Worm (Caenorhabditis elegans) whole organism, L3 larva: ENCODE data around the gene C54D10.13.

Experiments used
- fos-1 ChIP-seq: fragments of 150-350 bp; optimal IDR thresholded peaks from 2 replicates; lab custom pipeline; 2014; ENCODE audit warnings: missing biosample characterization, missing genetic modification characterization
- nhr-77 ChIP-seq: fragments of 150-350 bp; optimal IDR thresholded peaks from 2 replicates; lab custom pipeline; 2014; ENCODE audit warnings: missing biosample characterization, missing genetic modification characterization
- ztf-4 ChIP-seq: fragments of 150-350 bp; optimal IDR thresholded peaks from 2 replicates; lab custom pipeline; 2014; ENCODE audit warnings: missing biosample characterization, missing genetic modification characterization

- no peak for TF ChIP-seq fos-1 (tag; lab: Kevin White, UChicago)
- TF ChIP-seq nhr-77 = no peak
- no peak for TF ChIP-seq ztf-4
Measured at ce11 chrV:12433717-12434116, 1.6 kb upstream of the C54D10.13 start, which contains the start of gene srh-25.
